Worm (Caenorhabditis elegans): ENCODE data around the gene F27D9.2.

- no peak for TF ChIP-seq unc-130 (GFP tag; optimal IDR thresholded peaks at IDR 0.05)
- no peak for TF ChIP-seq nhr-76 (tag; optimal IDR thresholded peaks at IDR 0.05)
- no peak for TF ChIP-seq egl-27 (tag; optimal IDR thresholded peaks at IDR 0.05)
- no peak for TF ChIP-seq spr-1 (tag; optimal IDR thresholded peaks at IDR 0.05)
- TF ChIP-seq Y48G9A.11 (GFP tag; IDR thresholded peaks at IDR 0.05): no peak
- no peak for TF ChIP-seq lin-13 (GFP tag; optimal IDR thresholded peaks at IDR 0.05)
Observed at ce11 chrX:7725615-7726014, 52.8 kb downstream of the F27D9.2 start, which contains the start of gene spp-14.
